Fruit fly (Drosophila melanogaster) whole organism, embryonic: ENCODE data around the gene Unc50.

Experiments
- CG11093 ChIP-seq: fragments of 200-800 bp; sonication (Bioruptor generic); IDR thresholded peaks from 3 replicates; pipeline ENCODE4 v1.3.6; 2022; ENCODE audit warnings: missing biosample characterization, missing genetic modification characterization
- CG11247 ChIP-seq: fragments of 200-800 bp; sonication (Bioruptor generic); IDR thresholded peaks from 2 replicates; pipeline ENCODE4 v1.3.6; 2022; ENCODE audit warnings: missing biosample characterization, missing genetic modification characterization
- CG15601 ChIP-seq: fragments of 200-800 bp; sonication (Bioruptor generic); optimal IDR thresholded peaks from 3 replicates; lab custom pipeline; 2019; ENCODE audit warnings: missing biosample characterization, mild to moderate bottlenecking, missing genetic modification characterization, moderate library complexity
- CG2199 ChIP-seq: fragments of 200-800 bp; sonication (Bioruptor generic); IDR thresholded peaks from 3 replicates; pipeline ENCODE4 v1.3.6; 2022; ENCODE audit warnings: missing biosample characterization, missing genetic modification characterization
- cwo ChIP-seq: fragments of 200-800 bp; sonication (Bioruptor generic); optimal IDR thresholded peaks from 3 replicates; lab custom pipeline; 2017; ENCODE audit warnings: missing biosample characterization, missing genetic modification characterization, mild to moderate bottlenecking, moderate library complexity, missing genetic modification reagents
- h ChIP-seq: fragments of >200 bp; optimal IDR thresholded peaks from 2 replicates; lab custom pipeline; 2017
- pan ChIP-seq, 4 experiments: fragments of >200 bp in 3 of 4; fragments of 200-800 bp in 1 of 4; sonication (Bioruptor generic) in 1 of 4; optimal IDR thresholded peaks in 3 of 4; IDR thresholded peaks in 1 of 4; 2 replicates each; pipeline versions ENCODE4 v1.3.6 to Lab custom; 2017 to 2022; ENCODE audit warnings: missing biosample characterization in 2 of 4, missing genetic modification characterization in 2 of 4, mixed read lengths in 1 of 4
- pb ChIP-seq: fragments of 200-800 bp; sonication (Bioruptor generic); optimal IDR thresholded peaks from 3 replicates; lab custom pipeline; 2016; ENCODE audit warnings: missing biosample characterization, missing genetic modification characterization
- ttk ChIP-seq: fragments of 200-800 bp; sonication (Bioruptor generic); IDR thresholded peaks from 2 replicates; pipeline ENCODE4 v2.1.2; 2022; ENCODE audit warnings: missing biosample characterization, missing genetic modification characterization

- no peak for TF ChIP-seq ttk (GFP tag; lab: Robert Waterston, UW)
- TF ChIP-seq cwo (GFP tag; lab: Kevin White, UChicago) = no peak
- TF ChIP-seq CG11247 (GFP tag; lab: Robert Waterston, UW) = no peak
- TF ChIP-seq h (lab: Kevin White, UChicago) = no peak
- no peak for TF ChIP-seq pb (GFP tag; lab: Kevin White, UChicago)
- no peak for TF ChIP-seq pan (optimal IDR thresholded peaks at IDR 0.05; lab: Kevin White, UChicago)
- TF ChIP-seq pan (GFP tag; optimal IDR thresholded peaks at IDR 0.05 in 1 of 2, IDR thresholded peaks at IDR 0.05 in 1 of 2) = no peak
- no peak for TF ChIP-seq CG2199
- TF ChIP-seq CG11093 = no peak
- TF ChIP-seq CG15601 (tag; lab: Kevin White, UChicago) = no peak
Observed at dm6 chr3R:8686446-8686845, 10.0 kb upstream of the Unc50 start.
